Worm (Caenorhabditis elegans) whole organism, L2 larva: ENCODE data around the gene C02B10.6.
"Not testable (repeated sequence)": the region's sequence is repeated elsewhere in the genome, so short reads cannot be mapped to it uniquely, and the experiment has no call there.

Experiments used
- C34F6.9 ChIP-seq: fragments of 150-350 bp; optimal IDR thresholded peaks from 2 replicates; lab custom pipeline; 2014; ENCODE audit warnings: missing biosample characterization, missing genetic modification characterization
- F13H6.1 ChIP-seq: sonication (generic microtip); optimal IDR thresholded peaks from 2 replicates; lab custom pipeline; 2016; ENCODE audit warnings: missing genetic modification characterization, missing compliant biosample characterization
- R02D3.7 ChIP-seq: fragments of 150-350 bp; optimal IDR thresholded peaks from 2 replicates; lab custom pipeline; 2014; ENCODE audit warnings: missing biosample characterization, missing genetic modification characterization
- Y55F3AM.14 ChIP-seq: fragments of 200-800 bp; sonication (Bioruptor generic); optimal IDR thresholded peaks from 2 replicates; lab custom pipeline; 2018; ENCODE audit warnings: mild to moderate bottlenecking, missing genetic modification characterization, missing compliant biosample characterization
- ZK546.5 ChIP-seq: sonication (generic microtip); optimal IDR thresholded peaks from 2 replicates; lab custom pipeline; 2017; ENCODE audit warnings: missing biosample characterization, missing genetic modification characterization
- ama-1 ChIP-seq: fragments of 150-350 bp; optimal IDR thresholded peaks from 2 replicates; lab custom pipeline; 2018; ENCODE audit warnings: inconsistent platforms
- ceh-16 ChIP-seq: fragments of 150-350 bp; optimal IDR thresholded peaks from 2 replicates; lab custom pipeline; 2014; ENCODE audit warnings: missing biosample characterization, missing genetic modification characterization
- ceh-82 ChIP-seq: fragments of 150-350 bp; optimal IDR thresholded peaks from 2 replicates; lab custom pipeline; 2014; ENCODE audit warnings: missing biosample characterization, missing genetic modification characterization
- crh-2 ChIP-seq: sonication (generic microtip); optimal IDR thresholded peaks from 2 replicates; lab custom pipeline; 2017; ENCODE audit warnings: missing biosample characterization, missing genetic modification characterization
- dmd-4 ChIP-seq: sonication (generic microtip); optimal IDR thresholded peaks from 2 replicates; lab custom pipeline; 2017; ENCODE audit warnings: missing biosample characterization, missing genetic modification characterization
- egl-27 ChIP-seq: sonication (generic microtip); optimal IDR thresholded peaks from 3 replicates; lab custom pipeline; 2017; ENCODE audit warnings: missing biosample characterization, missing genetic modification reagents, missing genetic modification characterization
- elt-1 ChIP-seq: fragments of 150-350 bp; optimal IDR thresholded peaks from 2 replicates; lab custom pipeline; 2014; ENCODE audit warnings: missing biosample characterization, missing genetic modification characterization
- elt-3 ChIP-seq: sonication (generic microtip); optimal IDR thresholded peaks from 2 replicates; lab custom pipeline; 2017; ENCODE audit warnings: missing biosample characterization, missing genetic modification characterization
- fos-1 ChIP-seq: fragments of 150-350 bp; optimal IDR thresholded peaks from 2 replicates; lab custom pipeline; 2014; ENCODE audit warnings: missing biosample characterization, missing genetic modification characterization
- gmeb-1 ChIP-seq: fragments of 150-350 bp; optimal IDR thresholded peaks from 2 replicates; lab custom pipeline; 2014; ENCODE audit warnings: missing biosample characterization, missing genetic modification characterization
- lin-13 ChIP-seq: fragments of 150-350 bp; optimal IDR thresholded peaks from 2 replicates; lab custom pipeline; 2014; ENCODE audit warnings: missing biosample characterization, missing genetic modification reagents, missing genetic modification characterization
- lin-39 ChIP-seq: fragments of 150-350 bp; optimal IDR thresholded peaks from 2 replicates; lab custom pipeline; 2014; ENCODE audit warnings: missing biosample characterization, missing genetic modification reagents, missing genetic modification characterization
- mab-5 ChIP-seq: fragments of 150-350 bp; optimal IDR thresholded peaks from 2 replicates; lab custom pipeline; 2014; ENCODE audit warnings: missing biosample characterization, missing genetic modification characterization
- mbf-1 ChIP-seq: sonication (generic microtip); optimal IDR thresholded peaks from 2 replicates; lab custom pipeline; 2017; ENCODE audit warnings: missing biosample characterization, missing genetic modification characterization
- mdl-1 ChIP-seq, 2 experiments: fragments of 150-350 bp in 1 of 2; sonication (generic microtip) in 1 of 2; optimal IDR thresholded peaks; 2 replicates each; lab custom pipeline; 2017; ENCODE audit warnings: missing biosample characterization in 2 of 2, missing genetic modification characterization in 2 of 2
- nhr-11 ChIP-seq: fragments of 150-350 bp; optimal IDR thresholded peaks from 2 replicates; lab custom pipeline; 2014; ENCODE audit warnings: missing biosample characterization, missing genetic modification characterization
- nhr-12 ChIP-seq: fragments of 150-350 bp; optimal IDR thresholded peaks from 2 replicates; lab custom pipeline; 2014; ENCODE audit warnings: missing biosample characterization, missing genetic modification characterization
- nhr-129 ChIP-seq: fragments of 150-350 bp; optimal IDR thresholded peaks from 2 replicates; lab custom pipeline; 2014; ENCODE audit warnings: missing biosample characterization, missing genetic modification characterization
- nhr-21 ChIP-seq: fragments of 150-350 bp; optimal IDR thresholded peaks from 2 replicates; lab custom pipeline; 2014; ENCODE audit warnings: missing biosample characterization, missing genetic modification characterization
- nhr-23 ChIP-seq: fragments of 150-350 bp; optimal IDR thresholded peaks from 2 replicates; lab custom pipeline; 2014; ENCODE audit warnings: missing biosample characterization, missing genetic modification reagents, missing genetic modification characterization
- nhr-237 ChIP-seq: fragments of 150-350 bp; optimal IDR thresholded peaks from 2 replicates; lab custom pipeline; 2014; ENCODE audit warnings: missing biosample characterization, missing genetic modification characterization
- nhr-6 ChIP-seq: fragments of 150-350 bp; optimal IDR thresholded peaks from 2 replicates; lab custom pipeline; 2014; ENCODE audit warnings: missing biosample characterization, missing genetic modification characterization
- nhr-77 ChIP-seq: fragments of 150-350 bp; optimal IDR thresholded peaks from 2 replicates; lab custom pipeline; 2014; ENCODE audit warnings: missing biosample characterization, missing genetic modification characterization
- peb-1 ChIP-seq: fragments of 150-350 bp; optimal IDR thresholded peaks from 2 replicates; lab custom pipeline; 2014; ENCODE audit warnings: missing biosample characterization, missing genetic modification characterization
- sem-4 ChIP-seq: fragments of 150-350 bp; optimal IDR thresholded peaks from 2 replicates; lab custom pipeline; 2014; ENCODE audit warnings: missing biosample characterization, missing genetic modification reagents, missing genetic modification characterization
- skn-1 ChIP-seq: sonication (generic microtip); optimal IDR thresholded peaks from 2 replicates; lab custom pipeline; 2017; ENCODE audit warnings: missing biosample characterization, missing genetic modification characterization
- sma-3 ChIP-seq: sonication (generic microtip); optimal IDR thresholded peaks from 2 replicates; lab custom pipeline; 2016; ENCODE audit warnings: missing genetic modification reagents, missing genetic modification characterization, missing compliant biosample characterization
- sma-9 ChIP-seq, 2 experiments: fragments of 150-350 bp in 1 of 2; sonication (generic microtip) in 1 of 2; optimal IDR thresholded peaks; 2 replicates each; lab custom pipeline; 2014 to 2016; ENCODE audit warnings: missing genetic modification characterization in 2 of 2, mild to moderate bottlenecking in 1 of 2, missing biosample characterization in 1 of 2, missing compliant biosample characterization in 1 of 2, missing genetic modification reagents in 1 of 2, moderate library complexity in 1 of 2
- unc-39 ChIP-seq: fragments of 150-350 bp; optimal IDR thresholded peaks from 2 replicates; lab custom pipeline; 2014; ENCODE audit warnings: missing biosample characterization, missing genetic modification characterization
- unc-55 ChIP-seq: fragments of 150-350 bp; sonication (generic microtip); optimal IDR thresholded peaks from 3 replicates; lab custom pipeline; 2014; ENCODE audit warnings: missing biosample characterization, missing genetic modification reagents, missing genetic modification characterization
- unc-62 ChIP-seq: fragments of 150-350 bp; optimal IDR thresholded peaks from 2 replicates; lab custom pipeline; 2014; ENCODE audit warnings: missing biosample characterization, missing genetic modification reagents, missing genetic modification characterization
- ztf-11 ChIP-seq: sonication (generic microtip); optimal IDR thresholded peaks from 2 replicates; lab custom pipeline; 2017; ENCODE audit warnings: missing biosample characterization, missing genetic modification characterization
- ztf-4 ChIP-seq: fragments of 150-350 bp; optimal IDR thresholded peaks from 2 replicates; lab custom pipeline; 2014; ENCODE audit warnings: missing biosample characterization, missing genetic modification characterization

Gene C02B10.6

ce11 chrIV:5070593-5070992 lies at the start of gene C02B10.6:
Gene C02B10.6, plus strand, starts transcription at chrIV:5070893.
- not testable (repeated sequence) for TF ChIP-seq fos-1, nhr-77, unc-39 (tag; lab: Kevin White, UChicago)

- TF ChIP-seq mab-5 (no peak), ceh-16 (tag; lab: Kevin White, UChicago) (no peak), egl-27 (tag; lab: Kevin White, UChicago) (no peak), nhr-237 (tag; lab: Kevin White, UChicago) (no peak), lin-13 (GFP tag; lab: Kevin White, UChicago) (no peak), unc-55 (GFP tag; lab: Kevin White, UChicago) (no peak), crh-2 (tag; lab: Kevin White, UChicago) (no peak), sma-3 (no peak), ceh-82 (tag; lab: Kevin White, UChicago) (no peak), nhr-77 (tag; lab: Kevin White, UChicago) (no peak), sma-9 (GFP tag; optimal IDR thresholded peaks at IDR 0.05; lab: Kevin White, UChicago) (no peak), sma-9 (tag; optimal IDR thresholded peaks at IDR 0.05; lab: Kevin White, UChicago) (no peak), ZK546.5 (tag; lab: Kevin White, UChicago) (no peak)
- TF ChIP-seq, all 48 proteins: peak for 0
These were observed 45.0 kb upstream of the C02B10.6 start, which contains the start of gene C09B9.85 for ce11 chrIV:5025646-5026045. Gene C09B9.85, minus strand, starts transcription at chrIV:5025746.

DNA sequence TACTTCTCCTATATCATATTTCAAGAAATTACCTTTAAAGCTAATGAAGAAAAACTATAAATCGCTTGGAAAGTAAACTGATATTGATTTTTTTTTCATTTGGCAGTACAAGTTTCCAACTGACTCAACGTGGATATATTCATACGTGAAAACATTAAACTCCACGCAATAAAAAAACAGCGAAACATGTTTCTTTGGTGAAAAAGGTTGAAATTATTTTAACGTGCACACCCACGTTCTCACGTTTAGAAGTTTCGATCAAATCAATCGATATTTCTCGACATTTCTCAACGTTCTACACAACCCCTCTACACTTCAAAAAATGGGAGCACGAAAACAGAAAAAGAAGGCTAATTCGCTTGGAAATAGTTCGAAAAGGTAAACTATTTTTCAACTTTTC lies 41.7 kb upstream of the C02B10.6 start, which contains the start of the genes best-6 and C09B9.2:
best-6 (minus strand) TSS at position 101 of the 400 bp plus-strand sequence.
C09B9.2 (plus strand) TSS at position 314 of the 400 bp plus-strand sequence.
- TF ChIP-seq lin-13 (GFP tag; lab: Kevin White, UChicago) = no peak
- no peak for TF ChIP-seq nhr-12
- TF ChIP-seq nhr-237 (tag; lab: Kevin White, UChicago) = no peak
- TF ChIP-seq crh-2 (tag; lab: Kevin White, UChicago) = no peak
- TF ChIP-seq mab-5 = no peak

- TF ChIP-seq dmd-4 (tag; lab: Kevin White, UChicago) = no peak
- no peak for TF ChIP-seq mbf-1
- no peak for TF ChIP-seq C34F6.9 (tag; lab: Kevin White, UChicago)
- TF ChIP-seq ztf-11 (tag; lab: Kevin White, UChicago) = no peak
- TF ChIP-seq lin-39 (tag; lab: Kevin White, UChicago) = no peak
- TF ChIP-seq nhr-129 = no peak
These were observed 39.3 kb upstream of the C02B10.6 start for ce11 chrIV:5031346-5031745.

DNA sequence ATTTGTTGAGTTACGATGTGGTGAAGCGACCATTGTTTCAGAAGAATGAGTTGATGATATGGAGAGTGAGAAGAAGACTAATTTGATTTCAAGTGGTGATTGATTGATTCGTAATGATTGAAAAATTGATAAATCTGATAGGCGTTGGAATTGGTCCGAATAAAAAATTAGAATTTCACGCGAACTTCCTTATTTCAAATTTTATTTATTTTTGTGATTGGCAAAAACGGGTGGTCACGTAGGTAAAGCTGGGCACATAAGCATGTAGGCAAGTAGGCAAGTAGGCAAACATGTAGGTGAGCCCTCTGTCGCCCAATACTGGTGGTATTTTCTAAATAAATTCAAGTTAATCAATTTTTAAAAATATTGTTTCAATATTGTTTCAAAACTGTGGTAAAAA lies 37.4 kb upstream of the C02B10.6 start, which contains the start of gene C09B9.4:
C09B9.4 (minus strand) TSS at position 101 of the 400 bp plus-strand sequence.
- TF ChIP-seq ceh-82 (tag; lab: Kevin White, UChicago) (no peak), ceh-16 (tag; lab: Kevin White, UChicago) (no peak), nhr-23 (tag; lab: Kevin White, UChicago) (no peak), nhr-11 (no peak), peb-1 (tag; lab: Kevin White, UChicago) (no peak), nhr-129 (no peak), gmeb-1 (no peak), mdl-1 (tag; optimal IDR thresholded peaks at IDR 0.05; lab: Kevin White, UChicago) (no peak), elt-1 (no peak), F13H6.1 (tag; lab: Kevin White, UChicago) (no peak), R02D3.7 (tag; lab: Kevin White, UChicago) (no peak), unc-62 (GFP tag; lab: Kevin White, UChicago) (no peak), nhr-21 (tag; lab: Kevin White, UChicago) (no peak), sma-9 (GFP tag; optimal IDR thresholded peaks at IDR 0.05; lab: Kevin White, UChicago) (no peak), sma-9 (tag; optimal IDR thresholded peaks at IDR 0.05; lab: Kevin White, UChicago) (no peak), unc-55 (GFP tag; lab: Kevin White, UChicago) (no peak), skn-1 (no peak), ama-1 (lab: Kevin White, UChicago) (no peak)

DNA sequence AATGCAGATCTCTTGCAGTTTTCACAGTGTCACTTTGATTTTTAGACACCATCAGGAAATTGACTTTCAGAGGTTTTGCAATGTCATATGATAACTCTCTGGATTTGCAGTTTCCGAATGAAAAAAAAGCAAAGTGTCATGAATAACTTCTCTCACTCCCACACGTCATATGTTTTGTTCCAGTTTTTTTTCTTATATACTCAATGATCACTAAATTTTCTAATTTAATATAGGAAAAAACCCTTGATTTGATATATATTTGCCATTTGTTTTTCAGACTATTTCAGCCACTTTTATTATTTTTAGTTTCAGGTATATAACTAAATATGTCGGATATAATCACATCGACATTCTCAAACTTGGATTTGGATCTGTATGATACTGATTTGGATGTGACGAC lies 33.2 kb upstream of the C02B10.6 start, which contains the start of gene C09B9.1:
C09B9.1 (plus strand) TSS at position 301 of the 400 bp plus-strand sequence.
- TF ChIP-seq ZK546.5 (tag; lab: Kevin White, UChicago) (no peak), sma-9 (GFP tag; optimal IDR thresholded peaks at IDR 0.05; lab: Kevin White, UChicago) (no peak), sma-9 (tag; optimal IDR thresholded peaks at IDR 0.05; lab: Kevin White, UChicago) (no peak), ceh-16 (tag; lab: Kevin White, UChicago) (no peak), nhr-6 (no peak), mbf-1 (no peak), unc-62 (GFP tag; lab: Kevin White, UChicago) (no peak), nhr-23 (tag; lab: Kevin White, UChicago) (no peak), ztf-4 (tag; lab: Kevin White, UChicago) (no peak), mab-5 (no peak), Y55F3AM.14 (no peak), unc-55 (GFP tag; lab: Kevin White, UChicago) (no peak), sem-4 (tag; lab: Kevin White, UChicago) (no peak), elt-3 (tag; lab: Kevin White, UChicago) (no peak), unc-39 (tag; lab: Kevin White, UChicago) (no peak)
